Fruit fly (Drosophila melanogaster) Kc167 (cell line): ENCODE data around the gene Nse1.

ENCODE experiments used
- Myc ChIP-seq: fragments of >200 bp; optimal IDR thresholded peaks from 2 replicates; lab custom pipeline; 2017; ENCODE audit warnings: missing external identifiers
- Sin3A ChIP-seq: fragments of >200 bp; optimal IDR thresholded peaks from 2 replicates; lab custom pipeline; 2018; ENCODE audit warnings: missing external identifiers
- h ChIP-seq: fragments of >200 bp; optimal IDR thresholded peaks from 3 replicates; lab custom pipeline; 2018; ENCODE audit warnings: missing external identifiers
- insv ChIP-seq: fragments of >200 bp; optimal IDR thresholded peaks from 3 replicates; lab custom pipeline; 2018; ENCODE audit warnings: missing external identifiers
- psq ChIP-seq: fragments of >200 bp; optimal IDR thresholded peaks from 2 replicates; lab custom pipeline; 2017; ENCODE audit warnings: missing external identifiers
- ttk ChIP-seq: sonication (Bioruptor generic); optimal IDR thresholded peaks from 2 replicates; lab custom pipeline; 2017; ENCODE audit warnings: missing external identifiers

The Nse1 gene

DNA sequence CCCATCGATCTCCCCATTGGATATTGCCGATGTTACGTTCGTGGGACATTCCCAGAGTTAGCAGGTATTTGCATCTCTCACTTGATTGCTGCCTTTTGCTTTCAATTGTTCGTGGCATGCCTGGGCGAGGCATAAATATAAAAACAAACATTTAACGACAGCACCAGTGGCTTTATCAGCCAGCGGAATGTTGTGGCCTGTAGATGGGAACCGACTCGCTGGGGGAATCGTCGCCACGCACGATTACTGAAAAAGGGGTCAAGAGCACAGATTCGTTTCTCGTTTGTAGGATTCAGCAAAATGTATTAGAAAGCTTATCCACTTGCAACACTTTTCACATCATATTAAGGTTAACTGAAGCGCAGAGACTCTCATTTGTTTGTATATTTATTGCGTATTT, 6.0 kb downstream of the Nse1 start:
- no peak for TF ChIP-seq insv (lab: Kevin White, UChicago)
- no peak for TF ChIP-seq Myc
- no peak for TF ChIP-seq h (lab: Kevin White, UChicago)
- TF ChIP-seq Sin3A: no peak
- no peak for TF ChIP-seq psq (lab: Kevin White, UChicago)
- TF ChIP-seq ttk (lab: Kevin White, UChicago): no peak

DNA sequence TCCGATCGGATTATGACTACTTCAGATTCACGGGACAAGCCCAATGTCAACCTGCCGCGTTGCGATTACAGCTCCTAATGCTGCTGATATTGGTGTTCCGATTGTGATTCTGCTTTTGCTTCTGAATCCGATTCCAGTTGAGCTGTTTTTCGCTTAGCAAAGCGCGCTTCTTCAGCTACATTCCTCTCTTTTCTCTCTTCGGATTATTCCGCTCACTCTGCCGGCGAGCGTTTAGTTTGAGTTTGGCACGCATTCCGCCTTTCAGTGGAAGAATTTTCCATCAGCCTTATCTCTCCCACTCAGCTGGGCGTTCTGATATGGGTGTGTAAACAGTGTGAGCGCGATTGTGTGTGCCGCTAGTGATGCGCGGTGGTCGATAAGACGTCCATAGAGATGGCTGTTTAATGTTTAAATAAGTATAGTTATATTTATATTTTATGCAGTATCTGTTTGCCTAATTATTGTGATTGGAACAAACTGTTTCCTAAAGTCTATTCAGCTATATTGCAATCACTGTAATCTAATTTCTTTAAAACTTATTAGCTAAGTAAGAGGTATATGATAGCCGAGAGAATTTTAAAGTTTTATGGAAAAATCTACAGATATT, 9.6 kb downstream of the Nse1 start, which contains the start of gene Galt:
TSS of gene Galt (minus strand) at position 315 of the 607 bp plus-strand sequence.
- no peak for TF ChIP-seq Myc
- TF ChIP-seq insv (lab: Kevin White, UChicago): no peak
- TF ChIP-seq Sin3A: no peak
- TF ChIP-seq ttk (lab: Kevin White, UChicago): no peak
- no peak for TF ChIP-seq psq (lab: Kevin White, UChicago)
- TF ChIP-seq h (lab: Kevin White, UChicago): no peak

DNA sequence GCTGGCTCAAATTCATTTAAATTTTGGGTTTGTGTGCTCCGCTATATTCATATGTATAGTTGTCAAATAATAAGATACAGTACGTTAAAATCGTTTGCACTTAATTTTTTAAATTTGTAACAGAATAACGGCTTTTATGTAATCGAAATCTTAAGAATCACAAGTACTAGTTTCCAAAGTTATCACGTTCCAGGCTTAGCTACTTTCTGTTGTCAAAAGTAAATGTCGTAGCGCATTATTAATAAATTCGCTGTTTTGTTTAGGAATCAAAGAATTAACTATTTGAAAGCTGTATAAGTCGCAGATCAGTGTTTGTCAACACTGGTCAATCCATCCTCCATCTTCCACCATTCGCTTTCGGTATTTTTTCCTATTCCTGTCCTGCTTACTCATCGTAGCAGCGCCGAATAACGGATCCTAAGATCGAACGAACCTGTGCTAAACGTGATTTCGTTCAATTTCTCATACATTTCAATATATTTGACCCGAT, 13.8 kb downstream of the Nse1 start, which contains the start of the genes CG13771, CG34310 and cup:
TSS of gene CG13771 (minus strand) at position 51 of the 490 bp plus-strand sequence.
TSS of gene CG34310 (plus strand) at position 103 of the 490 bp plus-strand sequence.
TSS of gene cup (plus strand) at position 103 of the 490 bp plus-strand sequence.
- TF ChIP-seq ttk (lab: Kevin White, UChicago) (no peak), h (lab: Kevin White, UChicago) (no peak), Myc (no peak), insv (lab: Kevin White, UChicago) (no peak), Sin3A (no peak), psq (lab: Kevin White, UChicago) (no peak)

DNA sequence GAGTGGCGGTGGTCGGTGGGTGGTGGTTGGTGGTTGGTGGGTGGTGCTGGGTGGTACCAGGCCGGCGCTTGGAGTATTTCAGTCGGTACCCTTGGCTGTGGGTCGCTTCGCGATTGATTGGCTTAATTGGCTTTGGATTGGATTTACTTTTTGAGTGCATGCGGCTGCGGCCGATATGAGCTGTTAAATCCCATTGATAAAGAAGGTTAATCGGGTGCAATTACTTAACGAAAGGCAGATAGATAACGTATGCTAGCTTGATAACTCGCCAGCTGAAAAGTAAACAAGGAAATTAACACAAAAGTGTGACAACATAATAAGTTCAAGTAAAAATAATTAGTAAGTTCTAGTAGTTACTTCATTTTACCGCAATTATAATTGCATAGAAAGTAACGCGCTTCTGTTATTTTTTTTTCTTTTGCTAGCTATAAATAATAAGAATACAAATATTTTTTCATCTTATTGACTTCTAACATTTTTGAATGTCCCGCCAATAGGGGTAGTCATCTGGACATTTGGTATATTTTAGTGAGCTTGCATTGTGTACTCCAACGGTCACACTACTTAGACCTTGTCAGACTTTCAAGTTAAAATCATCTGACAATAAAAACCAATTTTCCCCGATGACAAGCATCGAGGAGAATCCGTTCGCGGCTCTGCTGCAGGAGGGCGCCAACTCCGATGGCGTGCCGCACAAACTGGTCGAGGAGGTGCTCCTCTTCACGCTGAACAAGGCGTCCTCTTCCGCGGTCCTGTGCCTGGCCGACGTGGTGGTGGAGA, 19.3 kb downstream of the Nse1 start, which contains the start of the genes CG31636 and Ube4A:
TSS of gene CG31636 (minus strand) at position 184 of the 780 bp plus-strand sequence.
TSS of gene Ube4A (plus strand) at position 549 of the 780 bp plus-strand sequence.
- TF ChIP-seq Sin3A (no peak), ttk (lab: Kevin White, UChicago) (no peak), h (lab: Kevin White, UChicago) (no peak), psq (lab: Kevin White, UChicago) (no peak), Myc (no peak), insv (lab: Kevin White, UChicago) (no peak)

DNA sequence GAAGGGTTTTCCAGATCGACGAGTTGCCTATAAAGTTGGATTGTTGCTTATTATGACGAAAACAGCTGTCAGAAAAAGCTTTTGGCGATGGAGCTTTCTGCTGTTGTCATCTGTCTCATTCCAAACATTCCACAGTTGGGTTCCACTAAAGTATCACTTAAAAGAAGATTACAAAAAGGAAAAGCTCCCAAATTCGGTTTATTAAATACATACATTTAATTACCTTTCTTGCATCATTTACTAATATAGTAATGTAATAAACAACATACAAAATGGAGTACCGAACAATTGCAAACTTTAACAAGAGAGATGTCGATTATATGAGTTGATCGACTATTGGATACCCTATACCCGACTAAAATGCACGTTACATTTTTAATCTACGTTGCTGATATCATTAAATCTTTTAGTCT, 21.2 kb downstream of the Nse1 start, which contains the start of gene CG31633:
TSS of gene CG31633 (minus strand) at position 58 of the 413 bp plus-strand sequence.
- TF ChIP-seq psq (lab: Kevin White, UChicago) (no peak), Myc (no peak), h (lab: Kevin White, UChicago) (no peak), insv (lab: Kevin White, UChicago) (no peak), ttk (lab: Kevin White, UChicago) (no peak), Sin3A (no peak)

DNA sequence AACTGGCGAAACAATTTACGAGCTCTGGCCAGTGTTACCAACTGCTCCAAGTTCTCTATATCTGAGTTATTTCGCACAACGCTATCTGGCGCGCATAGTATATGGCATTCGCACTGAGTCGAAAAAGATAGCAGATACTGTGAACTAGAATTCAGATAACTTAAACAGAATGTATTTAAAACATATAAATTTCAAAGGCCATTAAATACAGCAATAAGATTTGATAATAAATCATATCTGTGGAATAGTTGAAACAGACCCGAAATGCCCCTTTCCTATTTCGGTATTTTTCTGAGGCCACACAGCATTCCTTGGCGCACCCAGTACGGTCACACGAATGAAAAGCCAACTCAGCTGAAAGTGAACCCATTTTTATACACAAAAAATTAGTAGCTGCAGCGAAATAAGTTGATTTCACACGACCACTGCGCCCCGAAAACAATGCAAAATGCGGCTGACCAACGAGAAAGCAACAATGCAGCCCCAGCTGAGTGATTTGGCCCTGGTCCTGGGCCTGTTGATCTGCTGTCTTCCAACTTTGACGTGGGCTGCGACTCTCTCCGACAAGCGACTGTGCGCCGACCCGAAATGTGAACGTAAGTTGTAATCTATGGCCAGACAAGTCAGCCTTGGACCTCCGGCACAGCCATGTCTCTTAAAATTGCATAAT, 28.2 kb downstream of the Nse1 start, which contains the start of the genes CG31635 and Tango1:
TSS of gene CG31635 (minus strand) at position 30 of the 670 bp plus-strand sequence.
TSS of gene Tango1 (plus strand) at position 304 of the 670 bp plus-strand sequence.
- no peak for TF ChIP-seq Sin3A
- TF ChIP-seq Myc: no peak
- no peak for TF ChIP-seq ttk (lab: Kevin White, UChicago)
- TF ChIP-seq psq (lab: Kevin White, UChicago): no peak
- TF ChIP-seq insv (lab: Kevin White, UChicago): no peak

DNA sequence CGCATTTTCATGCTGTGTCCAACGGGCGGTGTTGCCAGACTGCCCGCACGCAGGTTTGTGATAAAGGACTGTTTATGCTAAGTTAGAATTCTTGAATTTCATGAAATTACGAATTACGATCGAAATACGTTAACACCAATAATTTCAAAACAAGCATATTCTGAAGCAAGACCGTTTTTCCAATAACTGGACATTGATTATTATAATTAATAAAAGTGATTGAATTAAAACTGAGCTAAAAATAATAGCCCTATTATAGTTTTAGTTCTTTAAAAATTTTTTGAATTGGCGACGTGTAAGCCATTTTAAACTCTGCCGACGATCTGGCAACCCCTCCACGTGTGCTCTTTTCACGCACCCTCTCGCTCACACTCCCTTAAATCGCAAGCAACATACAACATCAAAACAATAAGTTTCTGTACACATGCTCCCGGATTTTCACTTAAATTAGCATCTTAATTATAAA, 29.2 kb downstream of the Nse1 start:
- TF ChIP-seq ttk (lab: Kevin White, UChicago) (no peak), insv (lab: Kevin White, UChicago) (no peak), h (lab: Kevin White, UChicago) (no peak), psq (lab: Kevin White, UChicago) (no peak), Myc (no peak), Sin3A (no peak)

DNA sequence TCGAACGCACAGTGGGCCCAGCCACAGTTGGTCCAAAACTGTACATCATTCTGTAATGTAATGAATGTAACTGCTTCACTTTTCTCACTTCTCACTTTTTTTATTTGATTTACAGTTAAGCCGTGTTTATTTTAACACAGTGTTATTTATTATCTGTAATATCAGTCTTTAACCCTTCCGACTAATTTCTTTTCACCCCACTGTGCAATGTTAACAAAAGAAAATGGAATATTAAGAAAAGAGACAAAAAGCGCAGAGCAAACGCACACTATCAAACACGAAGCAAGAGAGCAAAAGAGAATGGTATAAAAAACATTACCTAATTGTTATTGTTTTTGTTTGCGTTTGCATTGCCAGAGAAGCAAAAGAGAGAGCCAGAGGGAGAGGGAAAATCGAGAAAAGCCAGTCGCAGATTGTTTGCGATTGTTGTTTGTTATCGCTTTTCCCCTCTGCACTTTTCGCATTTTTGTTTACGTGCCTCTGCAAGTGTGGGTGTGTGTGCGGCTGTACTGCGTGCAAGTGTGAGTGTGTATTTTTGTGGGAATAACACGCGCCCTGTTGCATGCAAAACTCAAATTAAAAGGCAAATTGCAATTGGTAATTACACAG, 30.2 kb downstream of the Nse1 start:
- no peak for TF ChIP-seq Myc
- no peak for TF ChIP-seq insv (lab: Kevin White, UChicago)
- TF ChIP-seq ttk (lab: Kevin White, UChicago): no peak
- no peak for TF ChIP-seq Sin3A
- TF ChIP-seq psq (lab: Kevin White, UChicago): no peak
- TF ChIP-seq h (lab: Kevin White, UChicago): no peak

DNA sequence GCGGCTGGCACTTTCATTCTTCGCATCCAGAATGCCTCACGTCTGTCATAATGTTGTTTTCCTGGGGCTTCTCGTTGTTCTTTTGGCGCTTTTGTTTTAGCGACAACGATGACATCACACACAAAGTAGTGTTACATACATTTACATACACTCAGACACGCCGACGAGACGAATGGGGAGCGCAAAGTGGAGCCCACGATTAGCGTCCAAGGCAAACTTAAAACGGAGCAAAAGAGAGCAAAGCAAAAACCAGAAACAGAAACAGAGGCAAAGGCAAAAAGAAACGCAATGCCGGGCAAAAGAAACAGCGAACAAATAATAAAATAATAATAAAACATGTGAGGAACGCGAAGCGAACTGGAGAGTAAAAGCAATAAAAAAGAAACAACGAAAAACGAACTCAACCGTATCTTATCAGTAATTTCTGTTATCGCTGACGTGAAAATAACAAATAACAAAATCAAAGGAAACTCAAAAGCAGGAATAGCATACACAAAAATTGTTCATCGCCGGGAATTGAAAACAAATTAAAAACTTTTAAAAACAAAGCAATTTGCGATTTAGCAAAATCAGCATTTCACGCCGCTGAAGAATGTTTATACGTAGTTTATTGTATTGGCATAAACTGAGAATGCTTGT, 32.9 kb downstream of the Nse1 start:
- TF ChIP-seq Myc (no peak), psq (lab: Kevin White, UChicago) (no peak), ttk (lab: Kevin White, UChicago) (no peak), insv (lab: Kevin White, UChicago) (no peak), h (lab: Kevin White, UChicago) (no peak), Sin3A (no peak)

DNA sequence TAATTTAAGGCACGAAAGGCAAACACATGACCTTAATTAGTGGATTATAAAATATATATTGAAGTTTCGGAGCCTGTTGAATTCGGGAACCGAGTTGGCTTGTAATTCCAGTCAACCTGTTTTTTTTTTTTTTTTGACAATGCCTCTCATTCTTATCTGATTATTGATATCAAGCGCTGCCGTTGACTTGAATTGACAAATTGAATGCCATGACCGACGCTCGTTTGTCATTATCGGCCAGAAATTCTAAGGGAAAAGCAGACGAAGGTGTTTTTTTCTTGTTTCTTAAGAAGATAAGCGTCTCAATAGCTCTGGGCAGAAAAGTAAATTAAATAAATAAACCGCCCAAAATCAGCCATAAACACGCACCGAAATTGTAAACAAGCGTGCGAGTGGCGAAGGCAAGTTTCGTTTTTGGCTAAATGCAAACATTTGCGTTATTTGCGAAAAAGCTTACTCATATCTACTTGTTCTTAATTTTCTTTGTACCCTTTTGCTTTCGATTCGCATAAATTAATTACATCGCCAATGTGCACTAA, 34.1 kb downstream of the Nse1 start:
- TF ChIP-seq Myc: no peak
- no peak for TF ChIP-seq insv (lab: Kevin White, UChicago)
- TF ChIP-seq ttk (lab: Kevin White, UChicago): no peak
- TF ChIP-seq psq (lab: Kevin White, UChicago): no peak
- no peak for TF ChIP-seq Sin3A
- TF ChIP-seq h (lab: Kevin White, UChicago): no peak
